Fruit fly (Drosophila melanogaster): ENCODE measurements around the gene PGRP-SB2.

Gene PGRP-SB2

DNA sequence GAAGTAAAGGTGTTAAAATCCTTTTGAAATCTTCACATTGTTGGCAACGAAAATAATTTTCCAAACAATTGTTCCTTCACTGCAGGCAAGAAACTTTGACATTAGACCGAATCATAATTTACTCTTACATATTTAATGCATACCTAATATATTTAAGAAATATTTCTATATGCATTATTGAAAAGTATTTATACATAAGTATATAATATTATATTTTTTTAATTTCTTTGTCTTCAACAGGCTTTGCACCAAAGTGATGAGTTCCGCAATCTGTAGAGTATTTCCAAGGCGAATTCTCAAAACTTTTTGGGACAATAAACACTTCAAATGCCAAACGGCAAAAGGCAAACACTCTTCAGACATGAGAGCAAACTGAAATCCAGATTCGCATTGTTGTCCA, 29.3 kb upstream of the PGRP-SB2 start (continued):
- TF ChIP-seq Mes4 (GFP tag; optimal IDR thresholded peaks at IDR 0.05) (no peak), fd102C (GFP tag; optimal IDR thresholded peaks at IDR 0.05) (no peak), bigmax (GFP tag; optimal IDR thresholded peaks at IDR 0.05) (no peak), Hr39 (optimal IDR thresholded peaks at IDR 0.05) (no peak), ttk (GFP tag; IDR thresholded peaks at IDR 0.05) (peak; percentile 65), tio (GFP tag; optimal IDR thresholded peaks at IDR 0.05) (no peak), ftz-f1 (GFP tag; optimal IDR thresholded peaks at IDR 0.05) (no peak), pho (GFP tag; optimal IDR thresholded peaks at IDR 0.05) (no peak), BEAF-32 (GFP tag; optimal IDR thresholded peaks at IDR 0.05) (no peak), CG10321 (GFP tag; IDR thresholded peaks at IDR 0.05) (no peak), vvl (GFP tag; IDR thresholded peaks at IDR 0.05) (peak; percentile 60), schlank (tag; optimal IDR thresholded peaks at IDR 0.05) (no peak), psq (GFP tag; optimal IDR thresholded peaks at IDR 0.05) (no peak), gcm (GFP tag; optimal IDR thresholded peaks at IDR 0.05) (no peak), hth (optimal IDR thresholded peaks at IDR 0.05) (no peak), mam (GFP tag; optimal IDR thresholded peaks at IDR 0.05) (no peak), Hand (GFP tag; optimal IDR thresholded peaks at IDR 0.05) (no peak), aop (GFP tag; IDR thresholded peaks at IDR 0.05) (no peak), CrebB (tag; optimal IDR thresholded peaks at IDR 0.05) (no peak), Hr3 (GFP tag; optimal IDR thresholded peaks at IDR 0.05) (peak; percentile 17), cad (GFP tag; optimal IDR thresholded peaks at IDR 0.05) (no peak), ato (GFP tag; IDR thresholded peaks at IDR 0.05; ENCODE audit: partially characterized antibody) (no peak), HLH4C (GFP tag; IDR thresholded peaks at IDR 0.05; ENCODE audit: partially characterized antibody) (no peak), fd3F (GFP tag; optimal IDR thresholded peaks at IDR 0.05) (peak; percentile 31), CG14014 (GFP tag; IDR thresholded peaks at IDR 0.05) (peak; percentile 38; the same call in 1 of the 2 replicates), pb (GFP tag; optimal IDR thresholded peaks at IDR 0.05) (no peak), CG8359 (GFP tag; optimal IDR thresholded peaks at IDR 0.05; ENCODE audit: borderline replicate concordance) (no peak), CG10979 (tag; optimal IDR thresholded peaks at IDR 0.05) (peak; percentile 49), Dref (GFP tag; IDR thresholded peaks at IDR 0.05) (no peak), dpn (GFP tag; optimal IDR thresholded peaks at IDR 0.05) (peak in 1 of 2 experiments; percentile 6), CG2889 (GFP tag; IDR thresholded peaks at IDR 0.05) (no peak), CG1602 (GFP tag; optimal IDR thresholded peaks at IDR 0.05) (no peak), fu2 (GFP tag; optimal IDR thresholded peaks at IDR 0.05) (no peak), CG43689 (GFP tag; IDR thresholded peaks at IDR 0.05) (peak; percentile 35; the same call in 1 of the 2 replicates), Dek (tag; optimal IDR thresholded peaks at IDR 0.05) (no peak), Dad (GFP tag; optimal IDR thresholded peaks at IDR 0.05) (no peak), CG11247 (GFP tag; IDR thresholded peaks at IDR 0.05) (no peak), CG7928 (GFP tag; optimal IDR thresholded peaks at IDR 0.05) (no peak), pnt (GFP tag; optimal IDR thresholded peaks at IDR 0.05) (no peak), CG12942 (GFP tag; optimal IDR thresholded peaks at IDR 0.05) (no peak), C15 (GFP tag; IDR thresholded peaks at IDR 0.05) (no peak), CG1647 (GFP tag; optimal IDR thresholded peaks at IDR 0.05) (no peak), Antp (GFP tag; optimal IDR thresholded peaks at IDR 0.05) (no peak), CoRest (tag; optimal IDR thresholded peaks at IDR 0.05) (peak; percentile 37), CG3726 (GFP tag; IDR thresholded peaks at IDR 0.05) (no peak), CG1792 (GFP tag; optimal IDR thresholded peaks at IDR 0.05) (no peak), sens-2 (GFP tag; IDR thresholded peaks at IDR 0.05) (no peak), lola (GFP tag; optimal IDR thresholded peaks at IDR 0.05) (peak in 1 of 3 experiments; percentile 2), CG17328 (GFP tag; IDR thresholded peaks at IDR 0.05) (no peak), trh (GFP tag; optimal IDR thresholded peaks at IDR 0.05) (no peak), dysf (GFP tag; IDR thresholded peaks at IDR 0.05) (0 out of 3 replicates have a peak, but pooled peaks have one; percentile 33), CG11085 (GFP tag; IDR thresholded peaks at IDR 0.05) (no peak), bcd (GFP tag; optimal IDR thresholded peaks at IDR 0.05) (peak; percentile 16)
